Fruit fly (Drosophila melanogaster): ENCODE data around the gene CG16974.

The CG16974 gene

dm6 chr2L:13190534-13190933 is 1.2 kb downstream of the CG16974 start (continued):
- TF ChIP-seq CG32532 (GFP tag; IDR thresholded peaks at IDR 0.05) (no peak; the same call in 1 of the 2 replicates), CG6854 (GFP tag; optimal IDR thresholded peaks at IDR 0.05) (no peak), CG13287 (GFP tag; IDR thresholded peaks at IDR 0.05; ENCODE audit: partially characterized antibody) (no peak), psq (GFP tag; optimal IDR thresholded peaks at IDR 0.05) (no peak), CG11398 (GFP tag; optimal IDR thresholded peaks at IDR 0.05) (no peak), CG17186 (GFP tag; optimal IDR thresholded peaks at IDR 0.05) (no peak), CG31224 (GFP tag; IDR thresholded peaks at IDR 0.05) (no peak), CG6765 (GFP tag; optimal IDR thresholded peaks at IDR 0.05) (no peak), CG16815 (GFP tag; optimal IDR thresholded peaks at IDR 0.05) (no peak), CG1233 (GFP tag; optimal IDR thresholded peaks at IDR 0.05) (no peak), luna (GFP tag; optimal IDR thresholded peaks at IDR 0.05) (no peak), Spps (tag; optimal IDR thresholded peaks at IDR 0.05) (no peak), CG9797 (GFP tag; optimal IDR thresholded peaks at IDR 0.05) (no peak), Atf6 (GFP tag; IDR thresholded peaks at IDR 0.05) (peak; percentile 43; the same call in 1 of the 2 replicates), slou (GFP tag; optimal IDR thresholded peaks at IDR 0.05) (no peak), repo (GFP tag; optimal IDR thresholded peaks at IDR 0.05) (no peak), gro (GFP tag; optimal IDR thresholded peaks at IDR 0.05) (no peak), lbe (GFP tag; optimal IDR thresholded peaks at IDR 0.05) (peak; percentile 2), lab (GFP tag; optimal IDR thresholded peaks at IDR 0.05) (peak; percentile 90), Med (GFP tag) (peak; percentile 62), pita (GFP tag; optimal IDR thresholded peaks at IDR 0.05) (no peak), gt (GFP tag; IDR thresholded peaks at IDR 0.05) (no peak), Hand (GFP tag; optimal IDR thresholded peaks at IDR 0.05) (peak; percentile 10), BEAF-32 (GFP tag; optimal IDR thresholded peaks at IDR 0.05) (no peak), Deaf1 (tag; optimal IDR thresholded peaks at IDR 0.05) (no peak), Hmr (GFP tag; optimal IDR thresholded peaks at IDR 0.05) (peak; percentile 32), hth (optimal IDR thresholded peaks at IDR 0.05) (no peak), CG7839 (tag; optimal IDR thresholded peaks at IDR 0.05) (no peak), ttk (GFP tag; IDR thresholded peaks at IDR 0.05) (no peak), HmgZ (tag; optimal IDR thresholded peaks at IDR 0.05) (peak; percentile 9), MTF-1 (GFP tag; optimal IDR thresholded peaks at IDR 0.05; ENCODE audit: borderline replicate concordance) (peak; percentile 32), cato (GFP tag; optimal IDR thresholded peaks at IDR 0.05; ENCODE audit: borderline replicate concordance) (no peak), Nf-YC (tag; optimal IDR thresholded peaks at IDR 0.05) (no peak), Pdp1 (GFP tag; optimal IDR thresholded peaks at IDR 0.05) (peak in 1 of 2 experiments; percentile 86), BtbVII (GFP tag; optimal IDR thresholded peaks at IDR 0.05) (peak; percentile 17), CG4707 (GFP tag; optimal IDR thresholded peaks at IDR 0.05) (no peak), Gug (GFP tag; IDR thresholded peaks at IDR 0.05) (no peak), pnt (GFP tag; optimal IDR thresholded peaks at IDR 0.05) (no peak), CG5953 (GFP tag; IDR thresholded peaks at IDR 0.05) (no peak), aop (GFP tag; IDR thresholded peaks at IDR 0.05) (no peak), br (optimal IDR thresholded peaks at IDR 0.05) (no peak), rib (GFP tag; IDR thresholded peaks at IDR 0.05) (peak; percentile 76; the same call in 1 of the 2 replicates), caup (GFP tag; optimal IDR thresholded peaks at IDR 0.05; ENCODE audit: severe bottlenecking) (no peak), exex (tag; optimal IDR thresholded peaks at IDR 0.05) (peak; percentile 87), vfl (GFP tag; optimal IDR thresholded peaks at IDR 0.05) (no peak), h (optimal IDR thresholded peaks at IDR 0.05) (no peak), CG3281 (GFP tag; optimal IDR thresholded peaks at IDR 0.05) (no peak)
